Worm (Caenorhabditis elegans) whole organism, L4 larva: ENCODE results near the gene dao-3.

Experiments
- daf-8 ChIP-seq: fragments of 200-800 bp; sonication (Bioruptor generic); IDR thresholded peaks from 2 replicates; pipeline ENCODE4 v1.3.6; 2022; ENCODE audit warnings: missing genetic modification characterization, missing compliant biosample characterization
- lin-39 ChIP-seq: fragments of 150-350 bp; optimal IDR thresholded peaks from 2 replicates; lab custom pipeline; 2014; ENCODE audit warnings: missing biosample characterization, missing genetic modification reagents, missing genetic modification characterization

ce11 chrX:8084669-8085068 is 1.7 kb downstream of the dao-3 start:
- TF ChIP-seq daf-8 (GFP tag; lab: Robert Waterston, UW) (no peak), lin-39 (tag; lab: Kevin White, UChicago) (no peak)
